Fruit fly (Drosophila melanogaster) S2 (cell line): ENCODE data around the gene NimC1.

Source experiments
- CG8478 ChIP-seq: fragments of >200 bp; optimal IDR thresholded peaks from 2 replicates; lab custom pipeline; 2018
- CTCF ChIP-seq, 2 experiments: fragments of >200 bp; optimal IDR thresholded peaks; 2 replicates each; lab custom pipeline; 2018

DNA sequence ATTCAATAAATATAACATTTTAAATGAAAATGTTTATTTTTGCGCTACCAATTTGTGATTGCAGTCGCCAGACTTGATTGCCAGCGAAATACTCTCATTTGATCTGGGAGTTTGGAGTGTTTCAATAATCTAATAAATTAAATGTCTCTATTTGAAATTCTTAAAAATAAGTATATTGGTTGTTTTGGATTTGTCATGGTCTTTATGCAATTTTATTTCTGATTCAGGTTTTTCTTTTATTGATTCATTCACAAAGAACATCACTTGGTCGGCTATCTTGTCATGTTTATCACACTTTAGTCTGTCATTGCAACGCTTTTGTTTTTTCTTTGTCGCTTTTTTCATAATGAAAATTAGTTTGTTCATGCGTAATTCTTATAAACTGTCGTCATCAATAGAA lies 22.4 kb upstream of the NimC1 start:
- no peak for TF ChIP-seq CTCF (optimal IDR thresholded peaks at IDR 0.05; lab: Kevin White, UChicago)
- no peak for TF ChIP-seq CG8478
